Fruit fly (Drosophila melanogaster): ENCODE data around the gene CG4119.
A peak's percentile ranks its signal among the peaks of the same experiment; 100 is the strongest.

Gene CG4119

DNA sequence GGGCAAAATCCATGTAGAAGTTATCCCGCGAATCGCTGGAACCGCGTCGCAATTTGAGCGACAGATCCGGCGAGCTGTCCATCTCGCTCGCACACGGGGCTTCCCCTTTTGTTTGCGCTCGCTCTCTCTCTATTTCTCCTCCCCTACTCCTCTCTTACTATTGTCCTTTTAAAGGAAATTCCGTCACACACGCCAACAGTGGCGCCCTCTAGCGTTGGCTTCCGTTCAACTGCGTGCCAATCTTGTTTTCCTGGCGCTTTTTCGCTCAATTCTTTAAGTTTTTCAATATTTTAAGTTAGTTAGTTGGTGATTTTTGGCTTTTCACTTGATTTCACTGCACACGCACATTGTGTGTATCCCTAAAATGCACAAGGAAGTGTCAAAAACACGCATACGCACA, 3.9 kb upstream of the CG4119 start:
- TF ChIP-seq crp (GFP tag; optimal IDR thresholded peaks at IDR 0.05) (no peak), chn (GFP tag; optimal IDR thresholded peaks at IDR 0.05) (no peak), Trl (optimal IDR thresholded peaks at IDR 0.05) (peak; percentile 5 to 31), Trl (GFP tag; optimal IDR thresholded peaks at IDR 0.05) (no peak), CG1832 (GFP tag; optimal IDR thresholded peaks at IDR 0.05) (peak; percentile 34), ewg (GFP tag; optimal IDR thresholded peaks at IDR 0.05) (peak; percentile 51), CTCF (GFP tag; optimal IDR thresholded peaks at IDR 0.05) (peak; percentile 87), fd102C (GFP tag; optimal IDR thresholded peaks at IDR 0.05) (no peak), CG32767 (GFP tag; IDR thresholded peaks at IDR 0.05) (0 out of 2 replicates have a peak, but pooled peaks have one; percentile 34), Hr51 (GFP tag; optimal IDR thresholded peaks at IDR 0.05) (peak in 1 of 2 experiments; percentile 50), nerfin-1 (tag; optimal IDR thresholded peaks at IDR 0.05) (peak; percentile 99), nmo (GFP tag; optimal IDR thresholded peaks at IDR 0.05) (peak; percentile 27), sens (GFP tag) (peak; percentile 24), trem (tag; optimal IDR thresholded peaks at IDR 0.05) (no peak), sd (tag; optimal IDR thresholded peaks at IDR 0.05) (peak; percentile 72)

DNA sequence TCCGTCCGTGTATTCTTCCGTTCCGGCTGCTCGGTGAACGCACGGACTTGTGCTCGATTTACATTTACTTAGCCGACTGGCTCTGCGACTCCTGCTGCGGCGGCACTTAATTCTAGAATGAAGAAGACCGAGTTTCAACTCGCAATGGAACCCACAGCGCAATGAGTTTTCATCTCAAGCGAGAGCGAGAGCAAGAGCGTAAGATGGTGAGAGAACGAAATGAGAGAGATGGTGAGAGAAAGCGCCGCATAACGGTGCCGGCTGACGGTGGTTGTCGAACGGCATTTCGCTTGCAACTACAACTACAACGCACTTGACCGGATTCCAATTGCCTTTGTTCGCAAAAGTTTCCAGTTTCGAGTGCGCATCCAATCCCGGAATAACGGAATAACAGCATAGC, 3.1 kb upstream of the CG4119 start, which contains the start of gene OtopLc:
OtopLc (minus strand) TSS at position 101 of the 400 bp plus-strand sequence.
- TF ChIP-seq MBD-R2 (GFP tag; IDR thresholded peaks at IDR 0.05) (no peak), CG10209 (GFP tag; optimal IDR thresholded peaks at IDR 0.05) (no peak), bbx (GFP tag; IDR thresholded peaks at IDR 0.05; ENCODE audit: partially characterized antibody) (0 out of 2 replicates have a peak, but pooled peaks have one; percentile 32), CG6683 (GFP tag; optimal IDR thresholded peaks at IDR 0.05) (no peak), unpg (GFP tag; optimal IDR thresholded peaks at IDR 0.05) (no peak), CG11398 (GFP tag; optimal IDR thresholded peaks at IDR 0.05) (no peak), chm (GFP tag; IDR thresholded peaks at IDR 0.05) (no peak), nerfin-1 (tag; optimal IDR thresholded peaks at IDR 0.05) (peak; percentile 75), prd (optimal IDR thresholded peaks at IDR 0.05) (no peak), prd (GFP tag; IDR thresholded peaks at IDR 0.05) (no peak), CG2129 (GFP tag; IDR thresholded peaks at IDR 0.05; ENCODE audit: partially characterized antibody) (no peak), aop (GFP tag; IDR thresholded peaks at IDR 0.05) (no peak), CG4854 (GFP tag; optimal IDR thresholded peaks at IDR 0.05) (no peak), zen (tag; optimal IDR thresholded peaks at IDR 0.05) (no peak), sd (tag; optimal IDR thresholded peaks at IDR 0.05) (peak; percentile 6), Max (GFP tag; optimal IDR thresholded peaks at IDR 0.05) (no peak), Trl (optimal IDR thresholded peaks at IDR 0.05) (peak; percentile 48 to 72), Trl (GFP tag; optimal IDR thresholded peaks at IDR 0.05) (no peak), eve (GFP tag; optimal IDR thresholded peaks at IDR 0.05) (no peak), CG17385 (GFP tag; optimal IDR thresholded peaks at IDR 0.05) (peak; percentile 43)

DNA sequence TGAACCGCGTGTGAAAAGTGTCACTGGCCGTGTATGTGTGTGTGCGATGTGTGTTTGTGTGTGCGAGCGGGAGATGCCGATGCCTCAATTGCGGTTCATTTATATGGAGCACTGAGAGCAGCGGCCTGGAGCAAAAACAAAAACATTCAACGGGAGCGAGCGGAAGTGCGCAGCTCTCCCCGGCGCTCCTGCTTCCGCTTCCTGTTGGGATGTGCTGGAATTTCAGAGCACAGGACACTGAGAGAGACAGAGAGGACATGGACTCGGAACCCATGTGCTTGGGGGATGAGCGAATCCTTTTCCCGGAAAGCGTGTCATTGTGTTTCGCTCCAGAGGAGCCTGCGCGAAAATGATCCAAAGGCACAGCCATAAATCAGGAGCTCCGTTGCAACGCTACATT, 1.6 kb upstream of the CG4119 start:
- TF ChIP-seq fd96Cb (tag; optimal IDR thresholded peaks at IDR 0.05) (no peak), Hmr (GFP tag; optimal IDR thresholded peaks at IDR 0.05) (peak; percentile 69), CG34422 (GFP tag; IDR thresholded peaks at IDR 0.05) (0 out of 3 replicates have a peak, but pooled peaks have one; percentile 11), CG1233 (GFP tag; optimal IDR thresholded peaks at IDR 0.05) (peak; percentile 22), Nf-YB (GFP tag; optimal IDR thresholded peaks at IDR 0.05) (no peak), Sin3A (optimal IDR thresholded peaks at IDR 0.05) (no peak), Fer1 (GFP tag; optimal IDR thresholded peaks at IDR 0.05) (peak; percentile 82), CG10431 (GFP tag; optimal IDR thresholded peaks at IDR 0.05) (no peak), CG13624 (GFP tag; optimal IDR thresholded peaks at IDR 0.05) (no peak), zf30C (GFP tag; optimal IDR thresholded peaks at IDR 0.05) (peak; percentile 23), CG32532 (GFP tag; IDR thresholded peaks at IDR 0.05) (peak; percentile 35; the same call in 1 of the 2 replicates), NfI (GFP tag; optimal IDR thresholded peaks at IDR 0.05) (peak; percentile 23), CG14014 (GFP tag; IDR thresholded peaks at IDR 0.05) (peak; percentile 10; the same call in 1 of the 2 replicates), CG15269 (tag; optimal IDR thresholded peaks at IDR 0.05) (peak; percentile 32), Taf1 (GFP tag; IDR thresholded peaks at IDR 0.05) (no peak), eyg (GFP tag; optimal IDR thresholded peaks at IDR 0.05) (no peak), wdn (GFP tag; IDR thresholded peaks at IDR 0.05) (no peak), CG13894 (tag; optimal IDR thresholded peaks at IDR 0.05) (peak; percentile 42), CG5180 (GFP tag; optimal IDR thresholded peaks at IDR 0.05) (peak; percentile 26)

Data from whole organism, embryonic.